Fruit fly (Drosophila melanogaster): ENCODE measurements around the gene Hyls1.

Hyls1 gene

DNA sequence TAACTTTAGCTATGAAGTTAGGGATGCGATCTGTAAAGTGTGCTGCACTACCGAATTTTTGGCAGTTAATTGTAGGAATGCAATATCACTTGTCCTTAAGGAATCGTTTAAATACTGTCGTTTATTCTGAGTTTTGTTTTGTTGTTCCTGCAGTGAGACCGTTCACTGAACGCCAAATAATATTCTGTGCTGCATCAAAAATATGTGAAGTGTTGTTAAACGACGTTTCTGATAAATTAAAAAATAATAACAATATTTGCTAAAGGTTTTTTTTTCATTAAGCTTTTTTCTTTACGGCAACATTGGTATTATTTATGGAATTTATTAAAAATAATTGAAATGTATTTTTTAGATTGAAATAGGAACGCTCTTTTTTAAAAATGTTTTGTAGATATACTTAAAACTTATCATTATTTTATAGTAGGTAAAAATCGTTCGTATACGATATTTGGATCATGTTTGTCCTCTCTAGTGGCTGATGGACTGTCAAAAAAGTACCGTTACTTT, 49.6 kb downstream of the Hyls1 start, which contains the start of gene GMF (continued):
- peak; percentile 64 for TF ChIP-seq CG4617 (GFP tag; optimal IDR thresholded peaks at IDR 0.05; ENCODE audit: borderline replicate concordance)
- TF ChIP-seq Fer2 (tag; optimal IDR thresholded peaks at IDR 0.05) = no peak
- TF ChIP-seq pho (GFP tag; optimal IDR thresholded peaks at IDR 0.05) = peak; percentile 12
- TF ChIP-seq E2f2 (GFP tag; IDR thresholded peaks at IDR 0.05) = peak; percentile 38; the same call in 1 of the 2 replicates
- no peak for TF ChIP-seq fd64A (GFP tag; optimal IDR thresholded peaks at IDR 0.05)
- no peak for TF ChIP-seq croc (GFP tag; conservative IDR thresholded peaks at IDR 0.05)
- TF ChIP-seq CG7963 (GFP tag; IDR thresholded peaks at IDR 0.05; ENCODE audit: partially characterized antibody) = no peak
- no peak for TF ChIP-seq CG4282 (GFP tag; optimal IDR thresholded peaks at IDR 0.05)
- no peak for TF ChIP-seq sob (GFP tag; IDR thresholded peaks at IDR 0.05)
- TF ChIP-seq lab (GFP tag; optimal IDR thresholded peaks at IDR 0.05) = peak; percentile 52
- no peak for TF ChIP-seq caup (GFP tag; optimal IDR thresholded peaks at IDR 0.05; ENCODE audit: severe bottlenecking)
- no peak for TF ChIP-seq CG3838 (GFP tag; optimal IDR thresholded peaks at IDR 0.05)
- TF ChIP-seq nerfin-2 (GFP tag; IDR thresholded peaks at IDR 0.05; ENCODE audit: partially characterized antibody) = no peak
- peak; percentile 37 for TF ChIP-seq tin (GFP tag; optimal IDR thresholded peaks at IDR 0.05)
- no peak for TF ChIP-seq NfI (GFP tag; optimal IDR thresholded peaks at IDR 0.05)
- TF ChIP-seq vvl (GFP tag; IDR thresholded peaks at IDR 0.05) = peak; percentile 49; the same call in 1 of the 2 replicates
- no peak for TF ChIP-seq jing (GFP tag; optimal IDR thresholded peaks at IDR 0.05)
- no peak for TF ChIP-seq Jarid2 (GFP tag; optimal IDR thresholded peaks at IDR 0.05)
- TF ChIP-seq rib (GFP tag; IDR thresholded peaks at IDR 0.05) = no peak
- no peak for TF ChIP-seq Trl (optimal IDR thresholded peaks at IDR 0.05)
- TF ChIP-seq Trl (GFP tag; optimal IDR thresholded peaks at IDR 0.05) = no peak
- no peak for TF ChIP-seq pita (GFP tag; optimal IDR thresholded peaks at IDR 0.05)
- 0 out of 3 replicates have a peak, but pooled peaks have one; percentile 11 for TF ChIP-seq Dbx (GFP tag; IDR thresholded peaks at IDR 0.05)
- TF ChIP-seq ewg (GFP tag; optimal IDR thresholded peaks at IDR 0.05) = no peak
- TF ChIP-seq CG11696 (GFP tag; IDR thresholded peaks at IDR 0.05) = no peak
- peak; percentile 66 for TF ChIP-seq Dll (GFP tag; IDR thresholded peaks at IDR 0.05; ENCODE audit: partially characterized antibody)
- peak; percentile 78 for TF ChIP-seq row (GFP tag; IDR thresholded peaks at IDR 0.05)
- peak; percentile 54 for TF ChIP-seq CG8388 (GFP tag; optimal IDR thresholded peaks at IDR 0.05)
- no peak for TF ChIP-seq oc (tag; optimal IDR thresholded peaks at IDR 0.05)
- TF ChIP-seq gce (GFP tag; IDR thresholded peaks at IDR 0.05) = no peak
- TF ChIP-seq nom (GFP tag; optimal IDR thresholded peaks at IDR 0.05) = no peak
- TF ChIP-seq ind (GFP tag; optimal IDR thresholded peaks at IDR 0.05) = peak; percentile 8
- TF ChIP-seq BtbVII (GFP tag; optimal IDR thresholded peaks at IDR 0.05) = no peak
- TF ChIP-seq hbn (GFP tag; IDR thresholded peaks at IDR 0.05; ENCODE audit: partially characterized antibody) = no peak
- TF ChIP-seq Kr (GFP tag; optimal IDR thresholded peaks at IDR 0.05) = no peak
- TF ChIP-seq insv (GFP tag; optimal IDR thresholded peaks at IDR 0.05) = no peak
- TF ChIP-seq CG42726 (GFP tag; IDR thresholded peaks at IDR 0.05; ENCODE audit: partially characterized antibody) = no peak
- TF ChIP-seq CG10462 (GFP tag; optimal IDR thresholded peaks at IDR 0.05) = no peak
- TF ChIP-seq CG14965 (GFP tag; optimal IDR thresholded peaks at IDR 0.05; ENCODE audit: borderline replicate concordance) = no peak
- TF ChIP-seq CG31365 (tag; optimal IDR thresholded peaks at IDR 0.05) = no peak
- TF ChIP-seq CrebB (tag; optimal IDR thresholded peaks at IDR 0.05) = no peak
- TF ChIP-seq cwo (GFP tag; optimal IDR thresholded peaks at IDR 0.05) = no peak
- peak; percentile 39 for TF ChIP-seq CG30020 (tag; optimal IDR thresholded peaks at IDR 0.05)
- no peak for TF ChIP-seq ken (GFP tag; IDR thresholded peaks at IDR 0.05)
- TF ChIP-seq Myb (GFP tag; optimal IDR thresholded peaks at IDR 0.05) = peak; percentile 61
- no peak for TF ChIP-seq hb (GFP tag; IDR thresholded peaks at IDR 0.05; ENCODE audit: partially characterized antibody)
- no peak for TF ChIP-seq CG12942 (GFP tag; optimal IDR thresholded peaks at IDR 0.05)
- peak; percentile 21 for TF ChIP-seq CG4820 (GFP tag; optimal IDR thresholded peaks at IDR 0.05)
- no peak for TF ChIP-seq CG16779 (GFP tag; IDR thresholded peaks at IDR 0.05)
- TF ChIP-seq CG8281 (tag; optimal IDR thresholded peaks at IDR 0.05) = no peak
